Worm (Caenorhabditis elegans) whole organism, L3 larva: ENCODE measurements around the gene sgca-1.

Experiments
- R02D3.7 ChIP-seq: fragments of 150-350 bp; optimal IDR thresholded peaks from 2 replicates; lab custom pipeline; 2014; ENCODE audit warnings: missing biosample characterization, missing genetic modification characterization
- ZK546.5 ChIP-seq: sonication (generic microtip); optimal IDR thresholded peaks from 2 replicates; lab custom pipeline; 2017; ENCODE audit warnings: missing biosample characterization, missing genetic modification characterization
- aly-2 ChIP-seq: fragments of 150-350 bp; optimal IDR thresholded peaks from 2 replicates; lab custom pipeline; 2014; ENCODE audit warnings: missing biosample characterization, missing genetic modification characterization
- ama-1 ChIP-seq: fragments of 150-350 bp; optimal IDR thresholded peaks from 2 replicates; lab custom pipeline; 2018
- ceh-16 ChIP-seq: sonication (generic microtip); optimal IDR thresholded peaks from 2 replicates; lab custom pipeline; 2017; ENCODE audit warnings: missing biosample characterization, missing genetic modification characterization
- ceh-28 ChIP-seq: fragments of 150-350 bp; optimal IDR thresholded peaks from 2 replicates; lab custom pipeline; 2014; ENCODE audit warnings: missing biosample characterization, missing genetic modification reagents, missing genetic modification characterization
- ceh-82 ChIP-seq: fragments of 150-350 bp; optimal IDR thresholded peaks from 2 replicates; lab custom pipeline; 2014; ENCODE audit warnings: missing biosample characterization, missing genetic modification characterization
- ceh-9 ChIP-seq: sonication (generic microtip); optimal IDR thresholded peaks from 2 replicates; lab custom pipeline; 2018; ENCODE audit warnings: missing biosample characterization, missing genetic modification characterization
- daf-12 ChIP-seq: fragments of 150-350 bp; optimal IDR thresholded peaks from 2 replicates; lab custom pipeline; 2014; ENCODE audit warnings: missing biosample characterization, missing genetic modification reagents, missing genetic modification characterization
- egl-27 ChIP-seq: sonication (generic microtip); optimal IDR thresholded peaks from 4 replicates; lab custom pipeline; 2017; ENCODE audit warnings: missing biosample characterization, missing genetic modification reagents, missing genetic modification characterization
- egl-5 ChIP-seq: fragments of 150-350 bp; optimal IDR thresholded peaks from 2 replicates; lab custom pipeline; 2017; ENCODE audit warnings: missing biosample characterization, missing genetic modification reagents, missing genetic modification characterization, inconsistent platforms
- elt-1 ChIP-seq: fragments of 150-350 bp; optimal IDR thresholded peaks from 2 replicates; lab custom pipeline; 2014; ENCODE audit warnings: missing biosample characterization, missing genetic modification characterization
- elt-2 ChIP-seq: sonication (generic microtip); optimal IDR thresholded peaks from 2 replicates; lab custom pipeline; 2016; ENCODE audit warnings: missing genetic modification reagents, mild to moderate bottlenecking, missing genetic modification characterization, missing compliant biosample characterization
- elt-3 ChIP-seq, 3 experiments: fragments of 150-350 bp in 1 of 3; sonication (generic microtip) in 2 of 3; optimal IDR thresholded peaks; 2 replicates in 2 of 3; 4 replicates in 1 of 3; lab custom pipeline; 2014 to 2017; ENCODE audit warnings: missing biosample characterization in 3 of 3, missing genetic modification characterization in 3 of 3
- eor-1 ChIP-seq, 2 experiments: fragments of 150-350 bp; optimal IDR thresholded peaks; 2 replicates each; lab custom pipeline; 2014 to 2018; ENCODE audit warnings: missing biosample characterization in 2 of 2, missing genetic modification characterization in 2 of 2
- fkh-10 ChIP-seq: sonication (generic microtip); optimal IDR thresholded peaks from 2 replicates; lab custom pipeline; 2017; ENCODE audit warnings: missing biosample characterization, missing genetic modification reagents, missing genetic modification characterization
- fkh-2 ChIP-seq: fragments of 150-350 bp; optimal IDR thresholded peaks from 2 replicates; lab custom pipeline; 2014; ENCODE audit warnings: missing biosample characterization, missing genetic modification reagents, missing genetic modification characterization
- fos-1 ChIP-seq: fragments of 150-350 bp; optimal IDR thresholded peaks from 2 replicates; lab custom pipeline; 2014; ENCODE audit warnings: missing biosample characterization, missing genetic modification characterization
- hmg-11 ChIP-seq: sonication (generic microtip); optimal IDR thresholded peaks from 2 replicates; lab custom pipeline; 2016; ENCODE audit warnings: missing genetic modification characterization, missing compliant biosample characterization
- jun-1 ChIP-seq: fragments of 150-350 bp; optimal IDR thresholded peaks from 2 replicates; lab custom pipeline; 2014; ENCODE audit warnings: missing biosample characterization, missing genetic modification reagents, missing genetic modification characterization
- lin-15B ChIP-seq: fragments of 150-350 bp; optimal IDR thresholded peaks from 2 replicates; lab custom pipeline; 2014; ENCODE audit warnings: missing biosample characterization, missing genetic modification characterization
- lin-39 ChIP-seq: fragments of 150-350 bp; optimal IDR thresholded peaks from 2 replicates; lab custom pipeline; 2018; ENCODE audit warnings: missing biosample characterization, missing genetic modification reagents, missing genetic modification characterization
- mdl-1 ChIP-seq: fragments of 150-350 bp; optimal IDR thresholded peaks from 2 replicates; lab custom pipeline; 2014; ENCODE audit warnings: missing biosample characterization, missing genetic modification characterization
- mml-1 ChIP-seq: fragments of 150-350 bp; sonication (generic microtip); optimal IDR thresholded peaks from 3 replicates; lab custom pipeline; 2014; ENCODE audit warnings: missing biosample characterization, missing genetic modification characterization
- nfya-1 ChIP-seq: sonication (generic microtip); optimal IDR thresholded peaks from 2 replicates; lab custom pipeline; 2017; ENCODE audit warnings: missing genetic modification characterization, mild to moderate bottlenecking, missing compliant biosample characterization, antibody characterized with exemption, moderate library complexity; ENCODE audit not compliant: insufficient read depth
- nhr-23 ChIP-seq: fragments of 150-350 bp; optimal IDR thresholded peaks from 2 replicates; lab custom pipeline; 2014; ENCODE audit warnings: missing biosample characterization, missing genetic modification reagents, missing genetic modification characterization
- nhr-28 ChIP-seq: fragments of 150-350 bp; optimal IDR thresholded peaks from 2 replicates; lab custom pipeline; 2014; ENCODE audit warnings: missing biosample characterization, missing genetic modification characterization
- nhr-43 ChIP-seq: sonication (generic microtip); optimal IDR thresholded peaks from 2 replicates; lab custom pipeline; 2016; ENCODE audit warnings: mild to moderate bottlenecking, missing genetic modification characterization, missing compliant biosample characterization; ENCODE audit not compliant: poor library complexity, severe bottlenecking
- nhr-67 ChIP-seq: fragments of 150-350 bp; optimal IDR thresholded peaks from 2 replicates; lab custom pipeline; 2014; ENCODE audit warnings: missing biosample characterization, missing genetic modification characterization
- nhr-76 ChIP-seq: fragments of 150-350 bp; sonication (generic microtip); optimal IDR thresholded peaks from 5 replicates; lab custom pipeline; 2014; ENCODE audit warnings: missing biosample characterization, missing genetic modification characterization
- nhr-77 ChIP-seq: fragments of 150-350 bp; optimal IDR thresholded peaks from 2 replicates; lab custom pipeline; 2014; ENCODE audit warnings: missing biosample characterization, missing genetic modification characterization
- pha-4 ChIP-seq: fragments of 150-350 bp; optimal IDR thresholded peaks from 2 replicates; lab custom pipeline; 2014; ENCODE audit warnings: missing biosample characterization, missing genetic modification reagents, missing genetic modification characterization
- pqm-1 ChIP-seq: fragments of 150-350 bp; optimal IDR thresholded peaks from 2 replicates; lab custom pipeline; 2017; ENCODE audit warnings: missing biosample characterization, missing genetic modification characterization, inconsistent platforms
- sea-2 ChIP-seq: fragments of 150-350 bp; sonication (generic microtip); optimal IDR thresholded peaks from 4 replicates; lab custom pipeline; 2014; ENCODE audit warnings: missing biosample characterization, missing genetic modification reagents, missing genetic modification characterization
- skn-1 ChIP-seq: fragments of 150-350 bp; optimal IDR thresholded peaks from 2 replicates; lab custom pipeline; 2014; ENCODE audit warnings: missing biosample characterization, missing genetic modification characterization
- tbx-2 ChIP-seq: sonication (generic microtip); optimal IDR thresholded peaks from 2 replicates; lab custom pipeline; 2016; ENCODE audit warnings: mild to moderate bottlenecking, missing genetic modification characterization, missing compliant biosample characterization
- unc-62 ChIP-seq: fragments of 150-350 bp; sonication (generic microtip); optimal IDR thresholded peaks from 4 replicates; lab custom pipeline; 2014; ENCODE audit warnings: missing biosample characterization, missing genetic modification reagents, missing genetic modification characterization
- zag-1 ChIP-seq: fragments of 150-350 bp; optimal IDR thresholded peaks from 2 replicates; lab custom pipeline; 2014; ENCODE audit warnings: missing biosample characterization, missing genetic modification characterization
- ztf-11 ChIP-seq: fragments of 150-350 bp; optimal IDR thresholded peaks from 2 replicates; lab custom pipeline; 2014; ENCODE audit warnings: missing biosample characterization, missing genetic modification characterization
- ztf-4 ChIP-seq: fragments of 150-350 bp; optimal IDR thresholded peaks from 2 replicates; lab custom pipeline; 2014; ENCODE audit warnings: missing biosample characterization, missing genetic modification characterization

The sgca-1 gene

DNA sequence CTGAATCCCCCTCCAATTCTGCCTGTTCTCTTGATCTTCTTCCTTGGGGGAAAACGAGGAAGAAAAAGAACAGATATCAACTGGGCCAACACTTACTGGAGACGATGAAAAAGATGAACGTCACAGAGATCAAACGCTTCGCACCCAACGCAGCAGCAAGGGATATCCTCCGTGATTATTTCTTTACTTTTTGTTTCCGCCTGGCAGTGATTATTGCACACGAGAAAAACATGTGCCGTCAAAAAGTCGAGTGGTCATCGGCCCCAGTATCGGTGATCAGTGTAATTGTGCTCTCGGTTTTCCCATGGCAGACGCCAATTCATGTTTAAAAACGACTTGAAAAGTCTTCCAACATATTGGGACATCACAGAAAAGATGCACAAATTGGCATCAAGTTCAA, 43.8 kb downstream of the sgca-1 start:
- no peak for TF ChIP-seq egl-27
- peak; percentile 71 for TF ChIP-seq ama-1 (lab: Kevin White, UChicago)
- no peak for TF ChIP-seq ceh-82 (tag; lab: Kevin White, UChicago)
- TF ChIP-seq ceh-28 (tag; lab: Kevin White, UChicago) = peak; percentile 37
- TF ChIP-seq egl-5 (tag; lab: Kevin White, UChicago) = peak; percentile 34
- peak; percentile 64 for TF ChIP-seq mml-1 (tag; lab: Kevin White, UChicago)
- peak; percentile 83 for TF ChIP-seq mdl-1 (tag; lab: Kevin White, UChicago)
- no peak for TF ChIP-seq elt-3 (tag; optimal IDR thresholded peaks at IDR 0.05; lab: Kevin White, UChicago)
- peak; percentile 27 for TF ChIP-seq nhr-23 (tag; lab: Kevin White, UChicago)

DNA sequence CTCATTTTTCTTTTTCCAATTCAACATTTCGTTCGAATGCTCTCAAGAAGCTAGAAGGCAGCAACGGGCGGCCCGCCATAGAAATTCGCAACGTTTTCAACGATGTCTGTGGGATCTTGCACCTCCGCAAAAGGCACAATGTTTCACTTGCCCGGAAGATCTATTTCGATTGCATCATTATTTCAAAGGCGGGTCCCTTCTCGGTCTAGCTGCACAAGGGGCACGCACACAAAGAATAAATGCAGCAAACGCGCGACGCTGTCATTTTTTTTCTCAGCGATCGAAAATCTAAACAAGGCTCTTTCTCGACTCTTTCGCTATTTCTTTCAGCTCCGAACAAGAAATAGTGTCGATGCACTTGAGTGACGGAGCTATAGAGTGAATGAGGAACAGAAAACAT, 44.4 kb downstream of the sgca-1 start:
- TF ChIP-seq fkh-2 (tag; lab: Kevin White, UChicago) (no peak), elt-2 (tag; lab: Kevin White, UChicago) (no peak), ztf-4 (no peak), ceh-82 (tag; lab: Kevin White, UChicago) (no peak), lin-39 (tag; lab: Kevin White, UChicago) (peak; percentile 66), ama-1 (lab: Kevin White, UChicago) (no peak), nhr-43 (no peak), nhr-76 (no peak), mdl-1 (tag; lab: Kevin White, UChicago) (peak; percentile 36), nhr-67 (tag; lab: Kevin White, UChicago) (no peak), zag-1 (tag; lab: Kevin White, UChicago) (no peak), ztf-11 (tag; lab: Kevin White, UChicago) (no peak), ceh-16 (no peak), elt-3 (tag; optimal IDR thresholded peaks at IDR 0.05; lab: Kevin White, UChicago) (no peak), nhr-28 (tag; lab: Kevin White, UChicago) (no peak), fkh-10 (peak; percentile 85), elt-1 (tag; lab: Kevin White, UChicago) (no peak), hmg-11 (tag; lab: Kevin White, UChicago) (peak; percentile 15), fos-1 (tag; lab: Kevin White, UChicago) (no peak), unc-62 (peak; percentile 60), ceh-9 (tag; lab: Kevin White, UChicago) (no peak), eor-1 (tag; optimal IDR thresholded peaks at IDR 0.05; lab: Kevin White, UChicago) (no peak), nfya-1 (peak; percentile 9), lin-15B (tag; lab: Kevin White, UChicago) (no peak), egl-5 (tag; lab: Kevin White, UChicago) (no peak), R02D3.7 (no peak), pha-4 (no peak), aly-2 (no peak), ceh-28 (tag; lab: Kevin White, UChicago) (no peak), skn-1 (tag; lab: Kevin White, UChicago) (no peak)

DNA sequence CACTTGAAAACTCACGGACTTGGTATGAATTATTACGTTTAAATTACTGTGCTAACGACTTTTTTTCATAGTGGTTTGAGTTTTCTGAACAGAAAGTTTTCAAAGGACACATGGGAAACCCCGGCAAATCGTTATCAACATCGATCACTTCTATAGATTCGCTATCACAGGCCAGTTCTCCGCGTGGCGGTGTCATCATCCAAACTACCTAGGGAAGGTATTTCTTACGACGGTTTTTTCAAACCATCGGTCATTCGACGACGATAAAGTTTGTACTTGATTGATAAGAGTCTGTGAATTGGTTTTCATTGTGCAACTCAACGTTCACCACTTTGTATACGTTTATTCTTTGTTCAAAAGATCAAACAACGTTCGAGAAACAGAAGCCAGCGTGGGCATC, 44.8 kb downstream of the sgca-1 start:
- TF ChIP-seq pqm-1 (tag; lab: Kevin White, UChicago) (peak; percentile 83), mdl-1 (tag; lab: Kevin White, UChicago) (peak; percentile 72), jun-1 (tag; lab: Kevin White, UChicago) (peak; percentile 78), tbx-2 (tag; lab: Kevin White, UChicago) (no peak), pha-4 (peak; percentile 12), nhr-43 (peak; percentile 76), elt-3 (tag; optimal IDR thresholded peaks at IDR 0.05; lab: Kevin White, UChicago) (peak in 1 of 3 experiments; percentile 83), nhr-23 (tag; lab: Kevin White, UChicago) (peak; percentile 65), elt-2 (tag; lab: Kevin White, UChicago) (peak; percentile 96), sea-2 (GFP tag; lab: Kevin White, UChicago) (no peak), fos-1 (tag; lab: Kevin White, UChicago) (peak; percentile 31), nhr-77 (no peak), skn-1 (tag; lab: Kevin White, UChicago) (no peak), daf-12 (tag; lab: Kevin White, UChicago) (no peak), ama-1 (lab: Kevin White, UChicago) (peak; percentile 37), ZK546.5 (tag; lab: Kevin White, UChicago) (no peak)
